Fruit fly (Drosophila melanogaster) whole organism, prepupa: ENCODE results near the gene yrt.

Experiments used
- CG10669 ChIP-seq: fragments of 200-800 bp; sonication (Bioruptor generic); optimal IDR thresholded peaks from 3 replicates; lab custom pipeline; 2018; ENCODE audit warnings: missing biosample characterization, mild to moderate bottlenecking, missing genetic modification characterization, moderate library complexity
- CG6854 ChIP-seq: fragments of 200-800 bp; sonication (Bioruptor generic); optimal IDR thresholded peaks from 2 replicates; lab custom pipeline; 2017; ENCODE audit warnings: missing biosample characterization, mild to moderate bottlenecking, missing genetic modification characterization
- CG9139 ChIP-seq: fragments of 200-800 bp; sonication (Bioruptor generic); optimal IDR thresholded peaks from 3 replicates; lab custom pipeline; 2017; ENCODE audit warnings: missing biosample characterization, mild to moderate bottlenecking, missing genetic modification characterization
- Hr39 ChIP-seq: fragments of 200-800 bp; sonication (Bioruptor generic); optimal IDR thresholded peaks from 2 replicates; lab custom pipeline; 2016; ENCODE audit warnings: missing biosample characterization, missing genetic modification characterization
- Hr4 ChIP-seq: fragments of 200-800 bp; sonication (Bioruptor generic); optimal IDR thresholded peaks from 3 replicates; lab custom pipeline; 2016; ENCODE audit warnings: missing biosample characterization, missing genetic modification characterization

dm6 chr3R:13390490-13390889 is 44.3 kb downstream of the yrt start:
- TF ChIP-seq Hr39 (GFP tag; lab: Kevin White, UChicago), result no peak
- TF ChIP-seq Hr4 (GFP tag; lab: Kevin White, UChicago), result no peak
- no peak for TF ChIP-seq CG10669 (GFP tag; lab: Kevin White, UChicago)
- TF ChIP-seq CG9139 (GFP tag; lab: Kevin White, UChicago), result no peak
- TF ChIP-seq CG6854, result no peak
